Worm (Caenorhabditis elegans) whole organism, L3 larva: Measurements from ENCODE around the gene tbc-11.

Experiments used
- lin-39 ChIP-seq: fragments of 150-350 bp; optimal IDR thresholded peaks from 2 replicates; lab custom pipeline; 2018; ENCODE audit warnings: missing biosample characterization, missing genetic modification reagents, missing genetic modification characterization
- pha-4 ChIP-seq: fragments of 150-350 bp; optimal IDR thresholded peaks from 2 replicates; lab custom pipeline; 2014; ENCODE audit warnings: missing biosample characterization, missing genetic modification reagents, missing genetic modification characterization

ce11 chrX:952557-953083 lies 27.9 kb downstream of the tbc-11 start:
- TF ChIP-seq lin-39 (no peak), pha-4 (tag; lab: Kevin White, UChicago) (no peak)
